Worm (Caenorhabditis elegans): ENCODE results near the gene pup-2.

DNA sequence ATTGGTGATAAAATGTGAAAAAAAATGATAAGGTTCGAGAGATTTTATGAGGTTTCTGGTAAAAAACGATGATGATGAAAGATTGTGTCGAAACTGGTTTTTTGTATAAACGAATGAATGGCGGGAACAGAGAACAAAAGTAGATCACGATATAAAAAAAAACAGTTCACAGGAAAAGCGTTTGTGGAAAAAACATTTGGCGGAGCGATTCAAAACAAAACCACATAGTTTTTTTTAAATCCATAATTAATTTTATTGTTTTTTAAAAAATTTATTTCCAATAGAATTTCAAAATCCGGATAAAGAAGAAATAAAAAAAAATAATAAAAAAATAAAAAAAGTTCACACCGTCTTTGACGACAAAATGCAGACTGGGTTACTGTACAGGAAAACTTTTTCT lies 29.7 kb downstream of the pup-2 start, which contains the start of gene ZC155.4:
- TF ChIP-seq aly-2 (tag; optimal IDR thresholded peaks at IDR 0.05) (no peak), unc-39 (tag; optimal IDR thresholded peaks at IDR 0.05) (no peak), mml-1 (tag; optimal IDR thresholded peaks at IDR 0.05) (no peak), unc-62 (GFP tag; optimal IDR thresholded peaks at IDR 0.05) (no peak), pha-4 (tag; optimal IDR thresholded peaks at IDR 0.05) (no peak), nhr-11 (tag; optimal IDR thresholded peaks at IDR 0.05) (no peak), ama-1 (optimal IDR thresholded peaks at IDR 0.05) (no peak), ceh-9 (tag; optimal IDR thresholded peaks at IDR 0.05) (no peak), ceh-82 (tag; optimal IDR thresholded peaks at IDR 0.05) (no peak), jun-1 (tag; optimal IDR thresholded peaks at IDR 0.05) (no peak), ztf-4 (tag; optimal IDR thresholded peaks at IDR 0.05) (no peak), zag-1 (tag; optimal IDR thresholded peaks at IDR 0.05) (no peak), eor-1 (tag; optimal IDR thresholded peaks at IDR 0.05) (no peak)
